Fruit fly (Drosophila melanogaster) whole organism, embryonic: ENCODE results near the gene Cyp1.

Experiments
- CG17568 ChIP-seq: fragments of 200-800 bp; sonication (Bioruptor generic); optimal IDR thresholded peaks from 2 replicates; lab custom pipeline; 2018; ENCODE audit warnings: missing biosample characterization, mild to moderate bottlenecking, missing genetic modification characterization, moderate library complexity
- CG18619 ChIP-seq: fragments of 200-800 bp; sonication (Bioruptor generic); optimal IDR thresholded peaks from 3 replicates; lab custom pipeline; 2017; ENCODE audit warnings: missing biosample characterization, mild to moderate bottlenecking, missing genetic modification characterization
- CG3407 ChIP-seq: fragments of 200-800 bp; sonication (Bioruptor generic); optimal IDR thresholded peaks from 2 replicates; lab custom pipeline; 2018; ENCODE audit warnings: missing biosample characterization, mild to moderate bottlenecking, missing genetic modification characterization
- CG4404 ChIP-seq: fragments of 200-800 bp; sonication (Bioruptor generic); IDR thresholded peaks from 2 replicates; pipeline ENCODE4 v1.3.6; 2022; ENCODE audit warnings: missing biosample characterization, missing genetic modification characterization
- Dip3 ChIP-seq: fragments of 200-800 bp; sonication (Bioruptor generic); optimal IDR thresholded peaks from 3 replicates; lab custom pipeline; 2016; ENCODE audit warnings: missing biosample characterization, missing genetic modification characterization
- Sox102F ChIP-seq: fragments of 200-800 bp; sonication (Bioruptor generic); optimal IDR thresholded peaks from 2 replicates; lab custom pipeline; 2018; ENCODE audit warnings: missing biosample characterization, mild to moderate bottlenecking, missing genetic modification characterization, moderate library complexity
- amos ChIP-seq: fragments of 200-800 bp; sonication (Bioruptor generic); IDR thresholded peaks from 2 replicates; pipeline ENCODE4 v1.3.6; 2022; ENCODE audit warnings: missing biosample characterization, missing genetic modification characterization; ENCODE audit not compliant: partially characterized antibody
- bsh ChIP-seq, 2 experiments: fragments of 200-800 bp; sonication (Bioruptor generic); optimal IDR thresholded peaks; 2 replicates each; lab custom pipeline; 2017 to 2018; ENCODE audit warnings: mild to moderate bottlenecking in 2 of 2, missing biosample characterization in 2 of 2, missing genetic modification characterization in 2 of 2, moderate library complexity in 1 of 2
- oc ChIP-seq: fragments of 200-800 bp; sonication (Bioruptor generic); optimal IDR thresholded peaks from 2 replicates; lab custom pipeline; 2018; ENCODE audit warnings: missing biosample characterization, mild to moderate bottlenecking, missing genetic modification characterization, moderate library complexity
- tin ChIP-seq: fragments of 200-800 bp; sonication (Bioruptor generic); optimal IDR thresholded peaks from 3 replicates; lab custom pipeline; 2016; ENCODE audit warnings: missing biosample characterization, missing genetic modification characterization
- wdn ChIP-seq: fragments of 200-800 bp; sonication (Bioruptor generic); IDR thresholded peaks from 2 replicates; pipeline ENCODE4 v1.3.6; 2022; ENCODE audit warnings: missing biosample characterization, missing genetic modification characterization

DNA sequence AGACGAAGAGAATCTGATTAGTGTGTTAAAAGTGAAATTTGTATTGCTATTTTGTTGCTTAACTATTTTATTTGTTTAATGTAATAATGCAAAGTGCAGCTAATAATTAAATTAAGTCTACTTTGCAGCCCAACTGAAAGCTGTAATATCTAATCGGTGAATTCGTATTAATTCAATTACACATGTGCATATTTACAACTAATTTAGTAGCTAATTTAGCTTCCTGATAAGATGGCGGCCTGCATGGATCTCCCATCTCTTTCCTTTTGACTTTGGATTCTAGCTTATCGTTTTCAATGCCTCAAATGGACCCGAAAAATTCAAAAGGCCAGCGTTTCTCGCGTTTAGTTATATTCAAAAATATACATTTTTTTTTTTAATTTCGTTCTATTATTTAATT is 10.4 kb downstream of the Cyp1 start:
- TF ChIP-seq tin, result no peak
- TF ChIP-seq oc, result no peak
- no peak for TF ChIP-seq wdn (GFP tag; lab: Robert Waterston, UW)
- TF ChIP-seq Sox102F (GFP tag; lab: Kevin White, UChicago), result no peak
- no peak for TF ChIP-seq bsh (GFP tag; optimal IDR thresholded peaks at IDR 0.05; lab: Kevin White, UChicago)
- TF ChIP-seq Dip3 (GFP tag; lab: Kevin White, UChicago), result no peak
- TF ChIP-seq CG3407 (GFP tag; lab: Kevin White, UChicago), result no peak
- no peak for TF ChIP-seq CG17568
- no peak for TF ChIP-seq CG18619 (GFP tag; lab: Kevin White, UChicago)
- TF ChIP-seq CG4404 (GFP tag; lab: Robert Waterston, UW), result no peak
- TF ChIP-seq amos (GFP tag; lab: Robert Waterston, UW), result no peak
